Worm (Caenorhabditis elegans) whole organism, young adult: ENCODE measurements around the gene nmgp-1.

Experiments used
- B0261.1 ChIP-seq: sonication (generic microtip); optimal IDR thresholded peaks from 2 replicates; lab custom pipeline; 2016; ENCODE audit warnings: mild to moderate bottlenecking, missing genetic modification characterization, moderate library complexity, missing compliant biosample characterization
- C06A6.2 ChIP-seq: fragments of 200-800 bp; sonication (Bioruptor generic); conservative IDR thresholded peaks from 2 replicates; pipeline ENCODE4 v1.3.6; 2022; ENCODE audit warnings: missing genetic modification characterization, missing compliant biosample characterization
- C17E4.6 ChIP-seq: fragments of 200-800 bp; sonication (Bioruptor generic); IDR thresholded peaks from 2 replicates; pipeline ENCODE4 v1.3.6; 2022; ENCODE audit warnings: missing genetic modification reagents, missing genetic modification characterization, missing compliant biosample characterization
- D2030.7 ChIP-seq: fragments of 200-800 bp; sonication (Bioruptor generic); IDR thresholded peaks from 2 replicates; pipeline ENCODE4 v1.3.6; 2022; ENCODE audit warnings: missing genetic modification reagents, missing genetic modification characterization, missing compliant biosample characterization
- F10E7.11 ChIP-seq: sonication (generic microtip); optimal IDR thresholded peaks from 2 replicates; lab custom pipeline; 2017; ENCODE audit warnings: mild to moderate bottlenecking, missing genetic modification characterization, moderate library complexity, missing compliant biosample characterization
- F22D6.2 ChIP-seq: sonication (generic microtip); optimal IDR thresholded peaks from 2 replicates; lab custom pipeline; 2016; ENCODE audit warnings: mild to moderate bottlenecking, missing genetic modification characterization, missing compliant biosample characterization
- F23B12.7 ChIP-seq: sonication (generic microtip); optimal IDR thresholded peaks from 2 replicates; lab custom pipeline; 2017; ENCODE audit warnings: missing genetic modification characterization, mild to moderate bottlenecking, missing compliant biosample characterization, antibody characterized with exemption, moderate library complexity; ENCODE audit not compliant: insufficient read depth
- F33H1.4 ChIP-seq: fragments of 200-800 bp; sonication (Bioruptor generic); IDR thresholded peaks from 2 replicates; pipeline ENCODE4 v1.3.6; 2022; ENCODE audit warnings: missing genetic modification reagents, missing genetic modification characterization, missing compliant biosample characterization
- F49E8.2 ChIP-seq: sonication (generic microtip); optimal IDR thresholded peaks from 3 replicates; lab custom pipeline; 2017; ENCODE audit warnings: missing genetic modification characterization, mild to moderate bottlenecking, missing compliant biosample characterization, antibody characterized with exemption, moderate library complexity; ENCODE audit not compliant: insufficient read depth
- K12H6.12 ChIP-seq: fragments of 200-800 bp; sonication (Bioruptor generic); optimal IDR thresholded peaks from 2 replicates; lab custom pipeline; 2018; ENCODE audit warnings: mild to moderate bottlenecking, missing genetic modification characterization, missing compliant biosample characterization
- Y53G8AR.9 ChIP-seq: fragments of 200-800 bp; sonication (Bioruptor generic); conservative IDR thresholded peaks from 2 replicates; pipeline ENCODE4 v1.3.6; 2022; ENCODE audit warnings: missing genetic modification reagents, missing genetic modification characterization, missing compliant biosample characterization
- ZK185.1 ChIP-seq: sonication (generic microtip); optimal IDR thresholded peaks from 2 replicates; lab custom pipeline; 2016; ENCODE audit warnings: mild to moderate bottlenecking, missing genetic modification characterization, missing compliant biosample characterization; ENCODE audit not compliant: poor library complexity, severe bottlenecking
- attf-3 ChIP-seq: fragments of 200-800 bp; sonication (Bioruptor generic); conservative IDR thresholded peaks from 2 replicates; pipeline ENCODE4 v1.3.6; 2022; ENCODE audit warnings: missing genetic modification reagents, missing genetic modification characterization, missing compliant biosample characterization
- attf-5 ChIP-seq: fragments of 200-800 bp; sonication (Bioruptor generic); optimal IDR thresholded peaks from 2 replicates; lab custom pipeline; 2018; ENCODE audit warnings: mild to moderate bottlenecking, missing genetic modification characterization, missing compliant biosample characterization
- ceh-100 ChIP-seq: fragments of 200-800 bp; sonication (Bioruptor generic); IDR thresholded peaks from 2 replicates; pipeline ENCODE4 v1.3.6; 2022; ENCODE audit warnings: missing genetic modification reagents, missing genetic modification characterization, missing compliant biosample characterization
- ceh-27 ChIP-seq: fragments of 200-800 bp; sonication (Bioruptor generic); optimal IDR thresholded peaks from 2 replicates; lab custom pipeline; 2018; ENCODE audit warnings: mild to moderate bottlenecking, missing genetic modification characterization, moderate library complexity, missing compliant biosample characterization
- ceh-91 ChIP-seq: fragments of 200-800 bp; sonication (Bioruptor generic); IDR thresholded peaks from 2 replicates; pipeline ENCODE4 v1.3.6; 2022; ENCODE audit warnings: missing genetic modification reagents, missing genetic modification characterization, missing compliant biosample characterization
- die-1 ChIP-seq: sonication (generic microtip); optimal IDR thresholded peaks from 2 replicates; lab custom pipeline; 2016; ENCODE audit warnings: missing genotype, mild to moderate bottlenecking, missing genetic modification characterization, missing compliant biosample characterization
- dox-1 ChIP-seq: fragments of 200-800 bp; sonication (Bioruptor generic); IDR thresholded peaks from 2 replicates; pipeline ENCODE4 v1.3.6; 2022; ENCODE audit warnings: missing genetic modification reagents, missing genetic modification characterization, missing compliant biosample characterization
- dpl-1 ChIP-seq: fragments of 150-350 bp; optimal IDR thresholded peaks from 2 replicates; lab custom pipeline; 2014; ENCODE audit warnings: missing biosample characterization, missing genetic modification reagents, missing genetic modification characterization
- efl-1 ChIP-seq: fragments of 150-350 bp; optimal IDR thresholded peaks from 2 replicates; lab custom pipeline; 2014; ENCODE audit warnings: missing biosample characterization, missing genetic modification reagents, missing genetic modification characterization
- ekl-4 ChIP-seq: fragments of 200-800 bp; sonication (Bioruptor generic); IDR thresholded peaks from 2 replicates; pipeline ENCODE4 v1.3.6; 2022; ENCODE audit warnings: missing genetic modification reagents, missing genetic modification characterization, missing compliant biosample characterization
- ets-4 ChIP-seq: fragments of 200-800 bp; sonication (Bioruptor generic); optimal IDR thresholded peaks from 2 replicates; lab custom pipeline; 2018; ENCODE audit warnings: mild to moderate bottlenecking, missing genetic modification characterization, missing compliant biosample characterization
- fkh-3 ChIP-seq: sonication (generic microtip); optimal IDR thresholded peaks from 2 replicates; lab custom pipeline; 2016; ENCODE audit warnings: mild to moderate bottlenecking, missing genetic modification characterization, missing compliant biosample characterization
- hmg-1.2 ChIP-seq: fragments of 200-800 bp; sonication (Bioruptor generic); IDR thresholded peaks from 2 replicates; pipeline ENCODE4 v1.3.6; 2022; ENCODE audit warnings: missing genetic modification reagents, missing genetic modification characterization, missing compliant biosample characterization
- let-526 ChIP-seq: fragments of 200-800 bp; sonication (Bioruptor generic); IDR thresholded peaks from 2 replicates; pipeline ENCODE4 v1.3.6; 2022; ENCODE audit warnings: missing genetic modification reagents, missing genetic modification characterization, missing compliant biosample characterization
- lin-26 ChIP-seq: fragments of 200-800 bp; sonication (Bioruptor generic); IDR thresholded peaks from 2 replicates; pipeline ENCODE4 v1.3.6; 2022; ENCODE audit warnings: missing genetic modification reagents, missing genetic modification characterization, missing compliant biosample characterization
- lin-35 ChIP-seq, 3 experiments: fragments of 150-350 bp in 2 of 3; sonication (generic microtip) in 1 of 3; optimal IDR thresholded peaks; 2 replicates each; lab custom pipeline; 2014 to 2018; ENCODE audit warnings: missing biosample characterization in 3 of 3, missing genetic modification characterization in 3 of 3, missing genetic modification reagents in 3 of 3
- lin-40 ChIP-seq: sonication (generic microtip); optimal IDR thresholded peaks from 2 replicates; lab custom pipeline; 2016; ENCODE audit warnings: missing genetic modification characterization, mild to moderate bottlenecking, missing compliant biosample characterization, missing genotype, missing genetic modification reagents
- lin-54 ChIP-seq: fragments of 200-800 bp; sonication (Bioruptor generic); optimal IDR thresholded peaks from 2 replicates; lab custom pipeline; 2018; ENCODE audit warnings: mild to moderate bottlenecking, missing genetic modification characterization, missing compliant biosample characterization
- lsl-1 ChIP-seq: fragments of 200-800 bp; sonication (Bioruptor generic); optimal IDR thresholded peaks from 2 replicates; lab custom pipeline; 2018; ENCODE audit warnings: mild to moderate bottlenecking, missing genetic modification characterization, moderate library complexity, missing compliant biosample characterization
- lsy-27 ChIP-seq: sonication (generic microtip); optimal IDR thresholded peaks from 2 replicates; lab custom pipeline; 2017; ENCODE audit warnings: missing genetic modification characterization, mild to moderate bottlenecking, missing compliant biosample characterization, antibody characterized with exemption, missing genotype, borderline replicate concordance; ENCODE audit not compliant: insufficient read depth
- madf-10 ChIP-seq: sonication (generic microtip); optimal IDR thresholded peaks from 2 replicates; lab custom pipeline; 2016; ENCODE audit warnings: mild to moderate bottlenecking, missing genetic modification characterization, missing compliant biosample characterization
- mcd-1 ChIP-seq: fragments of 200-800 bp; sonication (Bioruptor generic); IDR thresholded peaks from 2 replicates; pipeline ENCODE4 v1.3.6; 2022; ENCODE audit warnings: missing genetic modification reagents, missing genetic modification characterization, missing compliant biosample characterization
- nhr-80 ChIP-seq: sonication (generic microtip); optimal IDR thresholded peaks from 2 replicates; lab custom pipeline; 2016; ENCODE audit warnings: missing genetic modification characterization, missing compliant biosample characterization
- pha-4 ChIP-seq: fragments of 150-350 bp; sonication (generic microtip); optimal IDR thresholded peaks from 2 replicates; lab custom pipeline; 2014; ENCODE audit warnings: missing biosample characterization, missing genetic modification reagents, missing genetic modification characterization
- rcor-1 ChIP-seq: fragments of 200-800 bp; sonication (Bioruptor generic); IDR thresholded peaks from 2 replicates; pipeline ENCODE4 v1.3.6; 2022; ENCODE audit warnings: missing genetic modification reagents, missing genetic modification characterization, missing compliant biosample characterization
- rpc-1 ChIP-seq, 2 experiments: fragments of 150-350 bp in 1 of 2; sonication (generic microtip) in 1 of 2; optimal IDR thresholded peaks; 2 replicates each; lab custom pipeline; 2014 to 2018; ENCODE audit warnings: missing biosample characterization in 1 of 2, missing genetic modification characterization in 1 of 2, missing genetic modification reagents in 1 of 2, missing genotype in 1 of 2
- snpc-1.3 ChIP-seq: sonication (generic microtip); optimal IDR thresholded peaks from 2 replicates; lab custom pipeline; 2017; ENCODE audit warnings: missing genetic modification characterization, mild to moderate bottlenecking, missing compliant biosample characterization, antibody characterized with exemption, moderate library complexity, missing genotype, missing genetic modification reagents; ENCODE audit not compliant: insufficient read depth
- snpc-3.4 ChIP-seq: sonication (generic microtip); optimal IDR thresholded peaks from 2 replicates; lab custom pipeline; 2017; ENCODE audit warnings: missing genetic modification characterization, mild to moderate bottlenecking, missing compliant biosample characterization, antibody characterized with exemption, moderate library complexity, missing genotype, missing genetic modification reagents
- snpc-4 ChIP-seq, 5 experiments: fragments of 150-350 bp in 1 of 5; sonication (generic microtip) in 4 of 5; optimal IDR thresholded peaks; 2 replicates each; lab custom pipeline; 2014 to 2018; ENCODE audit warnings: missing genetic modification characterization in 5 of 5, missing biosample characterization in 3 of 5, antibody characterized with exemption in 2 of 5, mild to moderate bottlenecking in 2 of 5, missing compliant biosample characterization in 2 of 5, missing genotype in 2 of 5, moderate library complexity in 2 of 5, missing genetic modification reagents in 1 of 5
- sptf-2 ChIP-seq: fragments of 200-800 bp; sonication (Bioruptor generic); optimal IDR thresholded peaks from 2 replicates; lab custom pipeline; 2018; ENCODE audit warnings: mild to moderate bottlenecking, missing genetic modification characterization, missing compliant biosample characterization
- tbp1 ChIP-seq: fragments of 200-800 bp; sonication (Bioruptor generic); optimal IDR thresholded peaks from 2 replicates; lab custom pipeline; 2018; ENCODE audit warnings: mild to moderate bottlenecking, missing genetic modification characterization, missing compliant biosample characterization
- tlf-1 ChIP-seq: fragments of 200-800 bp; sonication (Bioruptor generic); optimal IDR thresholded peaks from 2 replicates; lab custom pipeline; 2018; ENCODE audit warnings: mild to moderate bottlenecking, missing genetic modification characterization, missing compliant biosample characterization
- ztf-18 ChIP-seq: sonication (generic microtip); optimal IDR thresholded peaks from 2 replicates; lab custom pipeline; 2016; ENCODE audit warnings: missing genotype, mild to moderate bottlenecking, missing genetic modification characterization, missing compliant biosample characterization

nmgp-1 gene

DNA sequence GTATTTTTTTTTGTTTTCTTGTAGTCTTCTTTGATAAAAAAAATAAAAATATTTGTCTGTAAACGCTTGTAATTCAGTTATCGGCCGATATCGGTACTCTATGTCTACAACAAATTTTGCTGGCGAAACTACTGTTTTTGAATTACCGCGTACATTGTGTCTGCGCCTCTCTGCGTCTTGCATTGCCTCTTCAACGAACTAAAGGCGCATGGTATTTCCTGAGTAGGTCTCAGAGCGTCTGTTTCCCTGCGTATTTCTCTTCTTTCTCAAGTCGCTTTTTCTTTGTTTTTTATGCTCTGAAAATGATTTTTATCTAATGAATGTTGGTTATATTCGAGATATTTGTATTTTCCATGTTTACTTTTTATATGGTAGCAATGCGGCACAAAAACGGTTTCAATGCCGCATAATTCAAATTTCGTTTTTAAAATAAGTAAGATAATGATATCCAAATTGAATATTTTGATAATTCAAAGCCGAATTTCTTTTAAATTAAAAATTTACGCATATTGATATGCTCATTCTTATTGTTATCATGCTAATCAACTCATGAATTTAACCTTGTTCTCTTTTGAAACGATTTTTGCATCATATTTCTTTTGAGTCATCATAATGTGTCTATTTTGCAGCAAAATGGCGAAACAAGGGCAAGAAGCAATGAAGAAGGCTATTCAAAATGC is 9.7 kb upstream of the nmgp-1 start, which contains the start of gene phb-2:
phb-2 (plus strand) TSS at position 630 of the 680 bp plus-strand sequence.
- TF ChIP-seq rpc-1 (optimal IDR thresholded peaks at IDR 0.05; lab: Kevin White, UChicago) (no peak), rpc-1 (tag; optimal IDR thresholded peaks at IDR 0.05; lab: Kevin White, UChicago) (no peak), Y53G8AR.9 (GFP tag; lab: Robert Waterston, UW) (0 out of 2 replicates have a peak, but pooled peaks have one; percentile 29), sptf-2 (GFP tag; lab: Kevin White, UChicago) (no peak), snpc-1.3 (tag; lab: Kevin White, UChicago) (peak; percentile 64), F23B12.7 (tag; lab: Kevin White, UChicago) (peak; percentile 95), F22D6.2 (no peak), dpl-1 (peak; percentile 75), C06A6.2 (no peak), tlf-1 (GFP tag; lab: Kevin White, UChicago) (no peak), let-526 (GFP tag; lab: Robert Waterston, UW) (0 out of 2 replicates have a peak, but pooled peaks have one; percentile 7), hmg-1.2 (GFP tag; lab: Robert Waterston, UW) (peak; percentile 92), rcor-1 (peak; percentile 31; the same call in 1 of the 2 replicates), ceh-100 (GFP tag; lab: Robert Waterston, UW) (peak; percentile 41; the same call in 1 of the 2 replicates), D2030.7 (GFP tag; lab: Robert Waterston, UW) (peak; percentile 37), snpc-4 (GFP tag; optimal IDR thresholded peaks at IDR 0.05; lab: Kevin White, UChicago) (no peak), snpc-4 (tag; optimal IDR thresholded peaks at IDR 0.05; lab: Kevin White, UChicago) (peak; percentile 5 to 51 (median 15)), K12H6.12 (tag; lab: Kevin White, UChicago) (peak; percentile 25), mcd-1 (GFP tag; lab: Robert Waterston, UW) (peak; percentile 75), pha-4 (tag; lab: Kevin White, UChicago) (peak; percentile 51), ZK185.1 (peak; percentile 22), lin-26 (GFP tag; lab: Robert Waterston, UW) (peak; percentile 26; the same call in 1 of the 2 replicates), F10E7.11 (tag; lab: Kevin White, UChicago) (no peak), tbp1 (peak; percentile 49), die-1 (tag; lab: Kevin White, UChicago) (peak; percentile 0), efl-1 (peak; percentile 83), B0261.1 (tag; lab: Kevin White, UChicago) (no peak), C17E4.6 (GFP tag; lab: Robert Waterston, UW) (peak; percentile 39; the same call in 1 of the 2 replicates), madf-10 (tag; lab: Kevin White, UChicago) (no peak), ekl-4 (GFP tag; lab: Robert Waterston, UW) (peak; percentile 59), lin-40 (tag; lab: Kevin White, UChicago) (peak; percentile 38), fkh-3 (no peak), F49E8.2 (tag; lab: Kevin White, UChicago) (peak; percentile 17), attf-5 (GFP tag; lab: Kevin White, UChicago) (peak; percentile 77), nhr-80 (tag; lab: Kevin White, UChicago) (peak; percentile 13), ets-4 (no peak), F33H1.4 (GFP tag; lab: Robert Waterston, UW) (peak; percentile 84), lin-35 (GFP tag; optimal IDR thresholded peaks at IDR 0.05; lab: Kevin White, UChicago) (peak in 2 of 3 experiments; percentile 2 to 90), ceh-27 (GFP tag; lab: Kevin White, UChicago) (peak; percentile 68), ceh-91 (GFP tag; lab: Robert Waterston, UW) (peak; percentile 52), lin-54 (GFP tag; lab: Kevin White, UChicago) (peak; percentile 93), attf-3 (GFP tag; lab: Robert Waterston, UW) (no peak), snpc-3.4 (tag; lab: Kevin White, UChicago) (peak; percentile 19), lsy-27 (tag; lab: Kevin White, UChicago) (no peak), dox-1 (GFP tag; lab: Robert Waterston, UW) (peak; percentile 78), ztf-18 (tag; lab: Kevin White, UChicago) (peak; percentile 27), lsl-1 (peak; percentile 50)
